Fruit fly (Drosophila melanogaster): ENCODE measurements around the gene loqs.
A peak's percentile ranks its signal among the peaks of the same experiment; 100 is the strongest.

The loqs gene

dm6 chr2L:13412219-13412618 lies 29.8 kb downstream of the loqs start, which contains the start of gene Flad2:
Flad2 (plus strand) TSS chr2L:13412519.
- TF ChIP-seq CG13204 (GFP tag; optimal IDR thresholded peaks at IDR 0.05) (no peak), CG34367 (tag; optimal IDR thresholded peaks at IDR 0.05) (no peak), CG12605 (GFP tag; IDR thresholded peaks at IDR 0.05) (no peak)

- TF ChIP-seq CG10348 (GFP tag; IDR thresholded peaks at IDR 0.05) (no peak), D1 (tag; optimal IDR thresholded peaks at IDR 0.05) (no peak), CG17806 (tag; optimal IDR thresholded peaks at IDR 0.05) (no peak), Snoo (tag; optimal IDR thresholded peaks at IDR 0.05) (no peak), Pif1B (GFP tag; optimal IDR thresholded peaks at IDR 0.05) (no peak), gl (tag; optimal IDR thresholded peaks at IDR 0.05) (no peak), CG12605 (GFP tag; IDR thresholded peaks at IDR 0.05) (0 out of 2 replicates have a peak, but pooled peaks have one; percentile 12), EcR (GFP tag; optimal IDR thresholded peaks at IDR 0.05) (no peak), CG32121 (GFP tag; IDR thresholded peaks at IDR 0.05) (no peak), CG15710 (tag; optimal IDR thresholded peaks at IDR 0.05) (no peak), rn (GFP tag; IDR thresholded peaks at IDR 0.05) (no peak), CG14655 (GFP tag; optimal IDR thresholded peaks at IDR 0.05) (peak; percentile 10), CG8159 (tag; optimal IDR thresholded peaks at IDR 0.05) (no peak), Pif1A (GFP tag; optimal IDR thresholded peaks at IDR 0.05) (peak; percentile 28), fd96Ca (GFP tag; IDR thresholded peaks at IDR 0.05) (no peak), CG34367 (tag; optimal IDR thresholded peaks at IDR 0.05) (no peak), CG4496 (GFP tag; IDR thresholded peaks at IDR 0.05) (0 out of 3 replicates have a peak, but pooled peaks have one; percentile 13), CG9948 (tag; optimal IDR thresholded peaks at IDR 0.05) (no peak)
Observed at dm6 chr2L:13414525-13415481, 32.4 kb downstream of the loqs start, which contains the start of the genes CG16956, CG42784 and CG43850. CG16956 (minus strand) TSS chr2L:13414575. CG42784 (plus strand) TSS chr2L:13415431. CG43850 (plus strand) TSS chr2L:13415431.

dm6 chr2L:13430919-13431502 lies 48.6 kb downstream of the loqs start:
- TF ChIP-seq Snoo (tag; optimal IDR thresholded peaks at IDR 0.05) (no peak), EcR (GFP tag; optimal IDR thresholded peaks at IDR 0.05) (no peak), CG8301 (tag; optimal IDR thresholded peaks at IDR 0.05) (no peak), CG14655 (GFP tag; optimal IDR thresholded peaks at IDR 0.05) (peak; percentile 43), CG15710 (tag; optimal IDR thresholded peaks at IDR 0.05) (no peak), CG13204 (GFP tag; optimal IDR thresholded peaks at IDR 0.05) (no peak), Pif1B (GFP tag; optimal IDR thresholded peaks at IDR 0.05) (no peak), CG8159 (tag; optimal IDR thresholded peaks at IDR 0.05) (peak; percentile 36), Ets98B (GFP tag; IDR thresholded peaks at IDR 0.05) (no peak), Pif1A (GFP tag; optimal IDR thresholded peaks at IDR 0.05) (peak; percentile 8), D1 (tag; optimal IDR thresholded peaks at IDR 0.05) (no peak), CG9948 (tag; optimal IDR thresholded peaks at IDR 0.05) (no peak), CG32121 (GFP tag; IDR thresholded peaks at IDR 0.05) (peak; percentile 28; the same call in 1 of the 2 replicates), CG10348 (GFP tag; IDR thresholded peaks at IDR 0.05) (no peak), CG34367 (tag; optimal IDR thresholded peaks at IDR 0.05) (no peak)

- TF ChIP-seq CG34367 (tag; optimal IDR thresholded peaks at IDR 0.05) (no peak), CG15710 (tag; optimal IDR thresholded peaks at IDR 0.05) (no peak), rn (GFP tag; IDR thresholded peaks at IDR 0.05) (no peak), CG32121 (GFP tag; IDR thresholded peaks at IDR 0.05) (no peak), gl (tag; optimal IDR thresholded peaks at IDR 0.05) (no peak), CG12605 (GFP tag; IDR thresholded peaks at IDR 0.05) (no peak), D1 (tag; optimal IDR thresholded peaks at IDR 0.05) (no peak), CG14655 (GFP tag; optimal IDR thresholded peaks at IDR 0.05) (no peak), CG9948 (tag; optimal IDR thresholded peaks at IDR 0.05) (no peak), Pif1B (GFP tag; optimal IDR thresholded peaks at IDR 0.05) (no peak)
Observed at dm6 chr2L:13434795-13435634, 52.6 kb downstream of the loqs start, which contains the start of gene Tehao. Tehao (plus strand) TSS chr2L:13435622.
